Worm (Caenorhabditis elegans) whole organism, L4 larva: ENCODE data around the gene C24H11.5.

ENCODE experiments used
- ZK546.5 ChIP-seq, 2 experiments: sonication (generic microtip); optimal IDR thresholded peaks; 2 replicates each; lab custom pipeline; 2017; ENCODE audit warnings: missing biosample characterization in 2 of 2, missing genetic modification characterization in 2 of 2
- jun-1 ChIP-seq: fragments of 150-350 bp; optimal IDR thresholded peaks from 2 replicates; lab custom pipeline; 2014; ENCODE audit warnings: missing biosample characterization, missing genetic modification reagents, missing genetic modification characterization
- lin-1 ChIP-seq: fragments of 200-800 bp; sonication (Bioruptor generic); IDR thresholded peaks from 2 replicates; pipeline ENCODE4 v1.3.6; 2022; ENCODE audit warnings: missing genetic modification reagents, missing genetic modification characterization, missing compliant biosample characterization
- nhr-76 ChIP-seq: fragments of 150-350 bp; optimal IDR thresholded peaks from 2 replicates; lab custom pipeline; 2014; ENCODE audit warnings: missing biosample characterization, missing genetic modification characterization
- tag-97 ChIP-seq: fragments of 200-800 bp; sonication (Bioruptor generic); IDR thresholded peaks from 2 replicates; pipeline ENCODE4 v1.3.6; 2022; ENCODE audit warnings: missing genetic modification characterization, missing compliant biosample characterization
- unc-39 ChIP-seq: sonication (generic microtip); optimal IDR thresholded peaks from 2 replicates; lab custom pipeline; 2017; ENCODE audit warnings: missing biosample characterization, missing genetic modification characterization
- unc-62 ChIP-seq, 3 experiments: fragments of 150-350 bp in 1 of 3; sonication (generic microtip); optimal IDR thresholded peaks in 2 of 3; peaks in 1 of 3; 1 replicate in 1 of 3; 2 replicates in 2 of 3; lab custom pipeline; 2014 to 2017; ENCODE audit warnings: missing biosample characterization in 3 of 3, missing genetic modification characterization in 3 of 3, missing genetic modification reagents in 3 of 3, missing genotype in 1 of 3

ce11 chrIII:11808818-11809217 is 28.8 kb downstream of the C24H11.5 start, which contains the start of gene C18D11.9:
- TF ChIP-seq lin-1 (GFP tag; lab: Robert Waterston, UW) (no peak), nhr-76 (tag; lab: Kevin White, UChicago) (no peak), ZK546.5 (tag; optimal IDR thresholded peaks at IDR 0.05; lab: Kevin White, UChicago) (no peak), jun-1 (tag; lab: Kevin White, UChicago) (no peak), unc-39 (tag; lab: Kevin White, UChicago) (no peak), unc-62 (GFP tag; optimal IDR thresholded peaks at IDR 0.05 in 1 of 2; lab: Kevin White, UChicago) (no peak), unc-62 (tag; optimal IDR thresholded peaks at IDR 0.05; lab: Kevin White, UChicago) (no peak), tag-97 (no peak)
